Fruit fly (Drosophila melanogaster) whole organism, embryonic: ENCODE measurements around the gene mgr.

Experiments used
- Aef1 ChIP-seq: fragments of 200-800 bp; sonication (Bioruptor generic); IDR thresholded peaks from 3 replicates; pipeline ENCODE4 v1.3.6; 2022; ENCODE audit warnings: missing biosample characterization, missing genetic modification characterization
- B-H2 ChIP-seq: fragments of 200-800 bp; sonication (Bioruptor generic); optimal IDR thresholded peaks from 2 replicates; lab custom pipeline; 2018; ENCODE audit warnings: missing biosample characterization, mild to moderate bottlenecking, missing genetic modification characterization
- C15 ChIP-seq: fragments of 200-800 bp; sonication (Bioruptor generic); IDR thresholded peaks from 3 replicates; pipeline ENCODE4 v1.3.6; 2022; ENCODE audit warnings: missing biosample characterization, missing genetic modification characterization
- CG10274 ChIP-seq: fragments of 200-800 bp; sonication (Bioruptor generic); optimal IDR thresholded peaks from 3 replicates; lab custom pipeline; 2017; ENCODE audit warnings: missing biosample characterization, mild to moderate bottlenecking, missing genetic modification characterization
- CG10462 ChIP-seq: fragments of 200-800 bp; sonication (Bioruptor generic); optimal IDR thresholded peaks from 2 replicates; lab custom pipeline; 2016; ENCODE audit warnings: missing biosample characterization, missing genetic modification characterization
- CG12391 ChIP-seq: fragments of 200-800 bp; sonication (Bioruptor generic); optimal IDR thresholded peaks from 3 replicates; lab custom pipeline; 2018; ENCODE audit warnings: missing biosample characterization, mild to moderate bottlenecking, missing genetic modification characterization, moderate library complexity
- CG12769 ChIP-seq: fragments of 200-800 bp; sonication (Bioruptor generic); optimal IDR thresholded peaks from 2 replicates; lab custom pipeline; 2019; ENCODE audit warnings: missing biosample characterization, mild to moderate bottlenecking, missing genetic modification characterization, moderate library complexity
- CG16863 ChIP-seq: fragments of 200-800 bp; sonication (Bioruptor generic); optimal IDR thresholded peaks from 3 replicates; lab custom pipeline; 2016; ENCODE audit warnings: missing biosample characterization, missing genetic modification characterization
- CG17359 ChIP-seq: fragments of 200-800 bp; sonication (Bioruptor generic); optimal IDR thresholded peaks from 3 replicates; lab custom pipeline; 2018; ENCODE audit warnings: missing biosample characterization, mild to moderate bottlenecking, missing genetic modification characterization, moderate library complexity
- CG17612 ChIP-seq: fragments of 200-800 bp; sonication (Bioruptor generic); IDR thresholded peaks from 2 replicates; pipeline ENCODE4 v1.3.6; 2022; ENCODE audit warnings: missing biosample characterization, missing genetic modification characterization
- CG17802 ChIP-seq: fragments of 200-800 bp; sonication (Bioruptor generic); optimal IDR thresholded peaks from 2 replicates; lab custom pipeline; 2018; ENCODE audit warnings: missing biosample characterization, mild to moderate bottlenecking, missing genetic modification characterization, moderate library complexity
- CG17912 ChIP-seq: fragments of 200-800 bp; sonication (Bioruptor generic); optimal IDR thresholded peaks from 2 replicates; lab custom pipeline; 2018; ENCODE audit warnings: missing biosample characterization, mild to moderate bottlenecking, missing genetic modification characterization
- CG18476 ChIP-seq: fragments of 200-800 bp; sonication (Bioruptor generic); optimal IDR thresholded peaks from 2 replicates; lab custom pipeline; 2016; ENCODE audit warnings: missing biosample characterization, mild to moderate bottlenecking, missing genetic modification characterization
- CG2120 ChIP-seq: fragments of 200-800 bp; sonication (Bioruptor generic); optimal IDR thresholded peaks from 3 replicates; lab custom pipeline; 2016; ENCODE audit warnings: missing biosample characterization, missing genetic modification characterization
- CG31224 ChIP-seq: fragments of 200-800 bp; sonication (Bioruptor generic); IDR thresholded peaks from 2 replicates; pipeline ENCODE4 v1.3.6; 2022; ENCODE audit warnings: missing biosample characterization, missing genetic modification characterization
- CG3163 ChIP-seq: fragments of 200-800 bp; sonication (Bioruptor generic); optimal IDR thresholded peaks from 3 replicates; lab custom pipeline; 2016; ENCODE audit warnings: missing biosample characterization, missing genetic modification characterization
- CG33213 ChIP-seq: fragments of 200-800 bp; sonication (Bioruptor generic); optimal IDR thresholded peaks from 3 replicates; lab custom pipeline; 2016; ENCODE audit warnings: missing biosample characterization, missing genetic modification characterization
- CG42726 ChIP-seq: fragments of 200-800 bp; sonication (Bioruptor generic); IDR thresholded peaks from 2 replicates; pipeline ENCODE4 v1.3.6; 2022; ENCODE audit warnings: missing biosample characterization, missing genetic modification characterization; ENCODE audit not compliant: partially characterized antibody
- CG4282 ChIP-seq: fragments of 200-800 bp; sonication (Bioruptor generic); optimal IDR thresholded peaks from 2 replicates; lab custom pipeline; 2016; ENCODE audit warnings: missing biosample characterization, missing genetic modification characterization
- CG5180 ChIP-seq: fragments of 200-800 bp; sonication (Bioruptor generic); optimal IDR thresholded peaks from 3 replicates; lab custom pipeline; 2017; ENCODE audit warnings: missing biosample characterization, missing genetic modification characterization, mild to moderate bottlenecking, moderate library complexity, missing genetic modification reagents
- CG9215 ChIP-seq: fragments of 200-800 bp; sonication (Bioruptor generic); IDR thresholded peaks from 2 replicates; pipeline ENCODE4 v1.3.6; 2022; ENCODE audit warnings: missing biosample characterization, missing genetic modification characterization
- CG9932 ChIP-seq: fragments of 200-800 bp; sonication (Bioruptor generic); IDR thresholded peaks from 2 replicates; pipeline ENCODE4 v1.3.6; 2022; ENCODE audit warnings: missing biosample characterization, missing genetic modification characterization
- CkIIα-i1 ChIP-seq: fragments of 200-800 bp; sonication (Bioruptor generic); IDR thresholded peaks from 2 replicates; pipeline ENCODE4 v1.3.6; 2022; ENCODE audit warnings: missing biosample characterization, missing genetic modification characterization
- Gug ChIP-seq: fragments of 200-800 bp; sonication (Bioruptor generic); IDR thresholded peaks from 4 replicates; pipeline ENCODE4 v1.3.6; 2022; ENCODE audit warnings: missing biosample characterization, missing genetic modification characterization
- HLH3B ChIP-seq: fragments of 200-800 bp; sonication (Bioruptor generic); IDR thresholded peaks from 2 replicates; pipeline ENCODE4 v1.3.6; 2022; ENCODE audit warnings: missing biosample characterization, missing genetic modification characterization
- Hr78 ChIP-seq, 2 experiments: fragments of 200-800 bp in 1 of 2; fragments of >200 bp in 1 of 2; sonication (Bioruptor generic) in 1 of 2; optimal IDR thresholded peaks; 2 replicates each; lab custom pipeline; 2017 to 2019; ENCODE audit warnings: missing biosample characterization in 2 of 2, missing genetic modification characterization in 2 of 2, mild to moderate bottlenecking in 1 of 2, moderate library complexity in 1 of 2
- Lim3 ChIP-seq: fragments of 200-800 bp; sonication (Bioruptor generic); IDR thresholded peaks from 2 replicates; pipeline ENCODE4 v1.3.6; 2022; ENCODE audit warnings: missing biosample characterization, missing genetic modification characterization
- Mad ChIP-seq: fragments of 200-800 bp; sonication (Bioruptor generic); optimal IDR thresholded peaks from 2 replicates; lab custom pipeline; 2016; ENCODE audit warnings: missing biosample characterization, missing genetic modification characterization
- Opbp ChIP-seq: fragments of 200-800 bp; sonication (Bioruptor generic); IDR thresholded peaks from 3 replicates; pipeline ENCODE4 v1.3.6; 2022; ENCODE audit warnings: missing biosample characterization, missing genetic modification characterization; ENCODE audit not compliant: partially characterized antibody
- Ravus ChIP-seq: fragments of 200-800 bp; sonication (Bioruptor generic); IDR thresholded peaks from 2 replicates; pipeline ENCODE4 v1.3.6; 2022; ENCODE audit warnings: missing biosample characterization, missing genetic modification characterization
- Sin3A ChIP-seq: fragments of >200 bp; optimal IDR thresholded peaks from 2 replicates; lab custom pipeline; 2018
- Sox102F ChIP-seq: fragments of 200-800 bp; sonication (Bioruptor generic); optimal IDR thresholded peaks from 2 replicates; lab custom pipeline; 2018; ENCODE audit warnings: missing biosample characterization, mild to moderate bottlenecking, missing genetic modification characterization, moderate library complexity
- TFAM ChIP-seq: fragments of 200-800 bp; sonication (Bioruptor generic); optimal IDR thresholded peaks from 2 replicates; lab custom pipeline; 2017; ENCODE audit warnings: missing biosample characterization, missing genetic modification characterization, inconsistent platforms
- Taf1 ChIP-seq: fragments of 200-800 bp; sonication (Bioruptor generic); IDR thresholded peaks from 2 replicates; pipeline ENCODE4 v1.3.6; 2022; ENCODE audit warnings: missing biosample characterization, missing genetic modification characterization
- cg ChIP-seq: fragments of 200-800 bp; sonication (Bioruptor generic); optimal IDR thresholded peaks from 3 replicates; lab custom pipeline; 2019; ENCODE audit warnings: missing biosample characterization, mild to moderate bottlenecking, missing genetic modification characterization, moderate library complexity
- dimm ChIP-seq: fragments of 200-800 bp; sonication (Bioruptor generic); IDR thresholded peaks from 2 replicates; pipeline ENCODE4 v1.3.6; 2022; ENCODE audit warnings: missing biosample characterization, missing genetic modification characterization
- dm ChIP-seq: fragments of 200-800 bp; sonication (Bioruptor generic); optimal IDR thresholded peaks from 3 replicates; lab custom pipeline; 2016; ENCODE audit warnings: missing biosample characterization, missing genetic modification characterization
- dmrt99B ChIP-seq: fragments of 200-800 bp; sonication (Bioruptor generic); optimal IDR thresholded peaks from 2 replicates; lab custom pipeline; 2018; ENCODE audit warnings: missing biosample characterization, mild to moderate bottlenecking, missing genetic modification characterization, moderate library complexity
- en ChIP-seq: fragments of 200-800 bp; sonication (Bioruptor generic); optimal IDR thresholded peaks from 2 replicates; lab custom pipeline; 2016; ENCODE audit warnings: missing biosample characterization, missing genetic modification characterization
- fu2 ChIP-seq: fragments of 200-800 bp; sonication (Bioruptor generic); optimal IDR thresholded peaks from 2 replicates; lab custom pipeline; 2016; ENCODE audit warnings: missing biosample characterization, missing genetic modification characterization
- gro ChIP-seq: fragments of 200-800 bp; sonication (Bioruptor generic); optimal IDR thresholded peaks from 2 replicates; lab custom pipeline; 2016; ENCODE audit warnings: missing biosample characterization, missing genetic modification characterization
- hth ChIP-seq: fragments of >200 bp; optimal IDR thresholded peaks from 2 replicates; lab custom pipeline; 2017; ENCODE audit warnings: inconsistent platforms
- jigr1 ChIP-seq: fragments of 200-800 bp; sonication (Bioruptor generic); IDR thresholded peaks from 3 replicates; pipeline ENCODE4 v1.3.6; 2022; ENCODE audit warnings: missing biosample characterization, missing genetic modification characterization
- oc ChIP-seq: fragments of 200-800 bp; sonication (Bioruptor generic); optimal IDR thresholded peaks from 2 replicates; lab custom pipeline; 2018; ENCODE audit warnings: missing biosample characterization, mild to moderate bottlenecking, missing genetic modification characterization, moderate library complexity
- phol ChIP-seq: fragments of 200-800 bp; sonication (Bioruptor generic); optimal IDR thresholded peaks from 3 replicates; lab custom pipeline; 2018; ENCODE audit warnings: missing biosample characterization, mild to moderate bottlenecking, missing genetic modification characterization, moderate library complexity
- run ChIP-seq: fragments of 200-800 bp; sonication (Bioruptor generic); optimal IDR thresholded peaks from 3 replicates; lab custom pipeline; 2018; ENCODE audit warnings: missing biosample characterization, mild to moderate bottlenecking, missing genetic modification characterization
- seq ChIP-seq: fragments of 200-800 bp; sonication (Bioruptor generic); IDR thresholded peaks from 2 replicates; pipeline ENCODE4 v1.3.6; 2022; ENCODE audit warnings: missing biosample characterization, missing genetic modification characterization
- slou ChIP-seq: fragments of 200-800 bp; sonication (Bioruptor generic); optimal IDR thresholded peaks from 3 replicates; lab custom pipeline; 2016; ENCODE audit warnings: missing biosample characterization, missing genetic modification characterization
- slp2 ChIP-seq: fragments of 200-800 bp; sonication (Bioruptor generic); optimal IDR thresholded peaks from 2 replicates; lab custom pipeline; 2016; ENCODE audit warnings: missing biosample characterization, missing genetic modification characterization
- tll ChIP-seq, 2 experiments: fragments of 200-800 bp in 1 of 2; fragments of >200 bp in 1 of 2; sonication (Bioruptor generic) in 1 of 2; optimal IDR thresholded peaks; 2 replicates each; lab custom pipeline; 2017 to 2019; ENCODE audit warnings: missing biosample characterization in 2 of 2, missing genetic modification characterization in 2 of 2, mild to moderate bottlenecking in 1 of 2, moderate library complexity in 1 of 2
- ttk ChIP-seq: fragments of 200-800 bp; sonication (Bioruptor generic); IDR thresholded peaks from 2 replicates; pipeline ENCODE4 v2.1.2; 2022; ENCODE audit warnings: missing biosample characterization, missing genetic modification characterization

Gene mgr

dm6 chr3R:11435537-11436234 is 26.0 kb upstream of the mgr start, which contains the start of the genes Exd2 and CG5281 (continued):
- TF ChIP-seq tll (GFP tag; optimal IDR thresholded peaks at IDR 0.05; lab: Kevin White, UChicago): peak in 1 of 2 experiments; percentile 4
- peak; percentile 70 for TF ChIP-seq CG2120 (GFP tag; lab: Kevin White, UChicago)
- no peak for TF ChIP-seq cg (GFP tag; lab: Kevin White, UChicago)
- TF ChIP-seq CG17912 (GFP tag; lab: Kevin White, UChicago): peak; percentile 61
- TF ChIP-seq gro (GFP tag; lab: Kevin White, UChicago): peak; percentile 34
- TF ChIP-seq Lim3 (GFP tag; lab: Robert Waterston, UW): no peak
- peak; percentile 25 for TF ChIP-seq CG3163 (GFP tag; lab: Kevin White, UChicago)
- no peak for TF ChIP-seq ttk
- peak; percentile 7 for TF ChIP-seq Mad (GFP tag; lab: Kevin White, UChicago)
- no peak for TF ChIP-seq Opbp (GFP tag; lab: Robert Waterston, UW)
- no peak for TF ChIP-seq Taf1 (GFP tag; lab: Robert Waterston, UW)
- peak; percentile 76 for TF ChIP-seq phol (tag; lab: Kevin White, UChicago)
- no peak for TF ChIP-seq CG17612 (GFP tag; lab: Robert Waterston, UW)
- peak; percentile 1 for TF ChIP-seq fu2 (GFP tag; lab: Kevin White, UChicago)
- TF ChIP-seq CG18476 (GFP tag; lab: Kevin White, UChicago): peak; percentile 41
- TF ChIP-seq Ravus (GFP tag; lab: Robert Waterston, UW): no peak
- peak; percentile 60 for TF ChIP-seq dm (GFP tag; lab: Kevin White, UChicago)
- peak; percentile 70 for TF ChIP-seq Sox102F
- no peak for TF ChIP-seq TFAM (GFP tag; lab: Kevin White, UChicago)
- no peak for TF ChIP-seq CG42726 (GFP tag; lab: Robert Waterston, UW)
- no peak for TF ChIP-seq dmrt99B (tag; lab: Kevin White, UChicago)
- TF ChIP-seq Aef1 (GFP tag; lab: Robert Waterston, UW): no peak
- no peak for TF ChIP-seq CG9215
- no peak for TF ChIP-seq oc (tag; lab: Kevin White, UChicago)
- TF ChIP-seq en (GFP tag; lab: Kevin White, UChicago): peak; percentile 4
- no peak for TF ChIP-seq CG17802 (tag; lab: Kevin White, UChicago)
- peak; percentile 77 for TF ChIP-seq CG10462
- peak; percentile 58 for TF ChIP-seq CG33213 (GFP tag; lab: Kevin White, UChicago)
- peak; percentile 56 for TF ChIP-seq CG9932
- no peak for TF ChIP-seq dimm (GFP tag; lab: Robert Waterston, UW)
- TF ChIP-seq jigr1: no peak
- TF ChIP-seq slp2 (GFP tag; lab: Kevin White, UChicago): peak; percentile 36
- no peak for TF ChIP-seq CG5180 (GFP tag; lab: Kevin White, UChicago)
- TF ChIP-seq CG17359 (tag; lab: Kevin White, UChicago): peak; percentile 53
- TF ChIP-seq hth: no peak
- TF ChIP-seq Sin3A (lab: Kevin White, UChicago): peak; percentile 86
- no peak for TF ChIP-seq CG12769
- TF ChIP-seq B-H2 (GFP tag; lab: Kevin White, UChicago): peak; percentile 44
- no peak for TF ChIP-seq CkIIα-i1
- TF ChIP-seq C15 (GFP tag; lab: Robert Waterston, UW): no peak
- TF ChIP-seq Gug (GFP tag; lab: Robert Waterston, UW): no peak
- TF ChIP-seq CG12391 (tag; lab: Kevin White, UChicago): peak; percentile 70
- TF ChIP-seq Hr78 (GFP tag; optimal IDR thresholded peaks at IDR 0.05; lab: Kevin White, UChicago): no peak
- no peak for TF ChIP-seq CG31224 (GFP tag; lab: Robert Waterston, UW)
- TF ChIP-seq HLH3B (GFP tag; lab: Robert Waterston, UW): peak; percentile 24; the same call in 1 of the 2 replicates
- TF ChIP-seq slou (GFP tag; lab: Kevin White, UChicago): no peak
- no peak for TF ChIP-seq CG4282
- no peak for TF ChIP-seq run
- no peak for TF ChIP-seq CG10274
- no peak for TF ChIP-seq seq (GFP tag; lab: Robert Waterston, UW)
- TF ChIP-seq CG16863: peak; percentile 53
